Fruit fly (Drosophila melanogaster) whole organism, embryonic: ENCODE results near the gene Gmap.
A peak's percentile ranks its signal among the peaks of the same experiment; 100 is the strongest.

Experiments
- Atf3 ChIP-seq: fragments of 200-800 bp; sonication (Bioruptor generic); optimal IDR thresholded peaks from 3 replicates; lab custom pipeline; 2016; ENCODE audit warnings: missing biosample characterization, missing genetic modification characterization
- B-H2 ChIP-seq: fragments of 200-800 bp; sonication (Bioruptor generic); optimal IDR thresholded peaks from 2 replicates; lab custom pipeline; 2018; ENCODE audit warnings: missing biosample characterization, mild to moderate bottlenecking, missing genetic modification characterization
- Blimp-1 ChIP-seq: fragments of 200-800 bp; sonication (Bioruptor generic); optimal IDR thresholded peaks from 3 replicates; lab custom pipeline; 2018; ENCODE audit warnings: missing biosample characterization, missing genetic modification characterization, mild to moderate bottlenecking, moderate library complexity, missing genetic modification reagents
- CG10321 ChIP-seq: fragments of 200-800 bp; sonication (Bioruptor generic); IDR thresholded peaks from 2 replicates; pipeline ENCODE4 v1.3.6; 2022; ENCODE audit warnings: missing biosample characterization, missing genetic modification characterization
- CG10654 ChIP-seq: fragments of 200-800 bp; sonication (Bioruptor generic); optimal IDR thresholded peaks from 2 replicates; lab custom pipeline; 2016; ENCODE audit warnings: missing biosample characterization, missing genetic modification characterization
- CG11247 ChIP-seq: fragments of 200-800 bp; sonication (Bioruptor generic); IDR thresholded peaks from 2 replicates; pipeline ENCODE4 v1.3.6; 2022; ENCODE audit warnings: missing biosample characterization, missing genetic modification characterization
- CG13123 ChIP-seq: fragments of 200-800 bp; sonication (Bioruptor generic); optimal IDR thresholded peaks from 2 replicates; lab custom pipeline; 2016; ENCODE audit warnings: missing biosample characterization, missing genetic modification characterization
- CG16779 ChIP-seq: fragments of 200-800 bp; sonication (Bioruptor generic); IDR thresholded peaks from 2 replicates; pipeline ENCODE4 v1.3.6; 2022; ENCODE audit warnings: missing biosample characterization, missing genetic modification characterization
- CG17328 ChIP-seq: fragments of 200-800 bp; sonication (Bioruptor generic); IDR thresholded peaks from 2 replicates; pipeline ENCODE4 v1.3.6; 2022; ENCODE audit warnings: missing biosample characterization, missing genetic modification characterization
- CG2678 ChIP-seq: fragments of 200-800 bp; sonication (Bioruptor generic); optimal IDR thresholded peaks from 3 replicates; lab custom pipeline; 2019; ENCODE audit warnings: missing biosample characterization, mild to moderate bottlenecking, missing genetic modification characterization, moderate library complexity
- CG30020 ChIP-seq: fragments of 200-800 bp; optimal IDR thresholded peaks from 2 replicates; lab custom pipeline; 2019; ENCODE audit warnings: missing biosample characterization, mild to moderate bottlenecking, missing genetic modification characterization, moderate library complexity
- CG31388 ChIP-seq: fragments of 200-800 bp; sonication (Bioruptor generic); optimal IDR thresholded peaks from 2 replicates; lab custom pipeline; 2016; ENCODE audit warnings: missing biosample characterization, missing genetic modification characterization
- CG4282 ChIP-seq: fragments of 200-800 bp; sonication (Bioruptor generic); optimal IDR thresholded peaks from 2 replicates; lab custom pipeline; 2016; ENCODE audit warnings: missing biosample characterization, missing genetic modification characterization
- CG4404 ChIP-seq: fragments of 200-800 bp; sonication (Bioruptor generic); IDR thresholded peaks from 2 replicates; pipeline ENCODE4 v1.3.6; 2022; ENCODE audit warnings: missing biosample characterization, missing genetic modification characterization
- CG4617 ChIP-seq: fragments of 200-800 bp; sonication (Bioruptor generic); optimal IDR thresholded peaks from 3 replicates; lab custom pipeline; 2016; ENCODE audit warnings: missing biosample characterization, missing genetic modification characterization, borderline replicate concordance
- CG7556 ChIP-seq: fragments of 200-800 bp; sonication (Bioruptor generic); optimal IDR thresholded peaks from 2 replicates; lab custom pipeline; 2017; ENCODE audit warnings: missing biosample characterization, mild to moderate bottlenecking, missing genetic modification characterization
- CG8765 ChIP-seq: fragments of 200-800 bp; sonication (Bioruptor generic); IDR thresholded peaks from 2 replicates; pipeline ENCODE4 v1.3.6; 2022; ENCODE audit warnings: missing biosample characterization, missing genetic modification characterization
- CG9437 ChIP-seq: fragments of 200-800 bp; sonication (Bioruptor generic); optimal IDR thresholded peaks from 2 replicates; lab custom pipeline; 2018; ENCODE audit warnings: missing biosample characterization, mild to moderate bottlenecking, missing genetic modification characterization
- CrebB ChIP-seq: fragments of 200-800 bp; sonication (Bioruptor generic); optimal IDR thresholded peaks from 3 replicates; lab custom pipeline; 2018; ENCODE audit warnings: missing biosample characterization, mild to moderate bottlenecking, missing genetic modification characterization
- Dfd ChIP-seq, 2 experiments: fragments of >200 bp; optimal IDR thresholded peaks; 2 replicates each; lab custom pipeline; 2017; ENCODE audit warnings: missing biosample characterization in 2 of 2, missing genetic modification characterization in 2 of 2
- Doc3 ChIP-seq: fragments of 200-800 bp; sonication (Bioruptor generic); IDR thresholded peaks from 3 replicates; pipeline ENCODE4 v1.3.6; 2022; ENCODE audit warnings: missing biosample characterization, missing genetic modification characterization; ENCODE audit not compliant: partially characterized antibody
- ERR ChIP-seq: fragments of 200-800 bp; sonication (Bioruptor generic); optimal IDR thresholded peaks from 2 replicates; lab custom pipeline; 2016; ENCODE audit warnings: missing biosample characterization, missing genetic modification characterization
- Gsc ChIP-seq: fragments of 200-800 bp; sonication (Bioruptor generic); IDR thresholded peaks from 2 replicates; pipeline ENCODE4 v1.3.6; 2022; ENCODE audit warnings: missing biosample characterization, missing genetic modification characterization
- Gug ChIP-seq: fragments of 200-800 bp; sonication (Bioruptor generic); IDR thresholded peaks from 4 replicates; pipeline ENCODE4 v1.3.6; 2022; ENCODE audit warnings: missing biosample characterization, missing genetic modification characterization
- Kr ChIP-seq: fragments of 200-800 bp; sonication (Bioruptor generic); optimal IDR thresholded peaks from 2 replicates; lab custom pipeline; 2017; ENCODE audit warnings: missing biosample characterization, mild to moderate bottlenecking, missing genetic modification characterization
- Mes4 ChIP-seq: fragments of 200-800 bp; sonication (Bioruptor generic); optimal IDR thresholded peaks from 2 replicates; lab custom pipeline; 2016; ENCODE audit warnings: missing biosample characterization, missing genetic modification characterization
- Myb ChIP-seq: fragments of 200-800 bp; sonication (Bioruptor generic); optimal IDR thresholded peaks from 2 replicates; lab custom pipeline; 2016; ENCODE audit warnings: missing biosample characterization, missing genetic modification characterization
- NC2β ChIP-seq: fragments of 200-800 bp; sonication (Bioruptor generic); optimal IDR thresholded peaks from 2 replicates; lab custom pipeline; 2016; ENCODE audit warnings: missing biosample characterization, missing genetic modification characterization
- NFAT ChIP-seq: fragments of 200-800 bp; sonication (Bioruptor generic); IDR thresholded peaks from 2 replicates; pipeline ENCODE4 v1.3.6; 2022; ENCODE audit warnings: missing biosample characterization, missing genetic modification characterization
- Nf-YB ChIP-seq: fragments of 200-800 bp; sonication (Bioruptor generic); optimal IDR thresholded peaks from 3 replicates; lab custom pipeline; 2019; ENCODE audit warnings: missing biosample characterization, mild to moderate bottlenecking, missing genetic modification characterization, moderate library complexity
- Optix ChIP-seq: fragments of 200-800 bp; sonication (Bioruptor generic); IDR thresholded peaks from 3 replicates; pipeline ENCODE4 v1.3.6; 2022; ENCODE audit warnings: missing biosample characterization, missing genetic modification characterization
- PHDP ChIP-seq: fragments of 200-800 bp; sonication (Bioruptor generic); optimal IDR thresholded peaks from 3 replicates; lab custom pipeline; 2018; ENCODE audit warnings: missing biosample characterization, mild to moderate bottlenecking, missing genetic modification characterization, moderate library complexity
- Scr ChIP-seq: fragments of 200-800 bp; sonication (Bioruptor generic); IDR thresholded peaks from 2 replicates; pipeline ENCODE4 v1.3.6; 2022; ENCODE audit warnings: missing biosample characterization, missing genetic modification characterization; ENCODE audit not compliant: partially characterized antibody
- ato ChIP-seq: fragments of 200-800 bp; sonication (Bioruptor generic); IDR thresholded peaks from 2 replicates; pipeline ENCODE4 v1.3.6; 2022; ENCODE audit warnings: missing biosample characterization, missing genetic modification characterization; ENCODE audit not compliant: partially characterized antibody
- az2 ChIP-seq: fragments of 200-800 bp; sonication (Bioruptor generic); optimal IDR thresholded peaks from 3 replicates; lab custom pipeline; 2016; ENCODE audit warnings: missing biosample characterization, missing genetic modification characterization
- cad ChIP-seq: fragments of >200 bp; optimal IDR thresholded peaks from 2 replicates; lab custom pipeline; 2017; ENCODE audit warnings: missing biosample characterization, missing genetic modification characterization
- cg ChIP-seq: fragments of 200-800 bp; sonication (Bioruptor generic); optimal IDR thresholded peaks from 3 replicates; lab custom pipeline; 2019; ENCODE audit warnings: missing biosample characterization, mild to moderate bottlenecking, missing genetic modification characterization, moderate library complexity
- chif ChIP-seq, 2 experiments: fragments of 200-800 bp; sonication (Bioruptor generic); optimal IDR thresholded peaks; 3 replicates each; lab custom pipeline; 2016; ENCODE audit warnings: missing biosample characterization in 2 of 2, missing genetic modification characterization in 2 of 2
- chn ChIP-seq: fragments of 200-800 bp; sonication (Bioruptor generic); optimal IDR thresholded peaks from 2 replicates; lab custom pipeline; 2016; ENCODE audit warnings: missing biosample characterization, missing genetic modification characterization
- croc ChIP-seq: fragments of 200-800 bp; sonication (Bioruptor generic); conservative IDR thresholded peaks from 3 replicates; pipeline ENCODE4 v1.3.6; 2022; ENCODE audit warnings: missing biosample characterization, missing genetic modification characterization
- emc ChIP-seq: fragments of 200-800 bp; sonication (Bioruptor generic); optimal IDR thresholded peaks from 2 replicates; lab custom pipeline; 2016; ENCODE audit warnings: missing biosample characterization, missing genetic modification characterization
- ind ChIP-seq: fragments of 200-800 bp; sonication (Bioruptor generic); optimal IDR thresholded peaks from 3 replicates; lab custom pipeline; 2016; ENCODE audit warnings: missing biosample characterization, missing genetic modification characterization
- org-1 ChIP-seq: fragments of 200-800 bp; sonication (Bioruptor generic); optimal IDR thresholded peaks from 2 replicates; lab custom pipeline; 2017; ENCODE audit warnings: missing biosample characterization, missing genetic modification characterization
- pb ChIP-seq: fragments of 200-800 bp; sonication (Bioruptor generic); optimal IDR thresholded peaks from 3 replicates; lab custom pipeline; 2016; ENCODE audit warnings: missing biosample characterization, missing genetic modification characterization
- scrt ChIP-seq: fragments of 200-800 bp; sonication (Bioruptor generic); optimal IDR thresholded peaks from 2 replicates; lab custom pipeline; 2018; ENCODE audit warnings: missing biosample characterization, mild to moderate bottlenecking, missing genetic modification characterization, moderate library complexity
- shn ChIP-seq: fragments of 200-800 bp; sonication (Bioruptor generic); optimal IDR thresholded peaks from 3 replicates; lab custom pipeline; 2016; ENCODE audit warnings: missing biosample characterization, missing genetic modification characterization
- sqz ChIP-seq: fragments of 200-800 bp; sonication (Bioruptor generic); optimal IDR thresholded peaks from 3 replicates; lab custom pipeline; 2018; ENCODE audit warnings: missing biosample characterization, mild to moderate bottlenecking, missing genetic modification characterization
- sr ChIP-seq: fragments of 200-800 bp; sonication (Bioruptor generic); IDR thresholded peaks from 3 replicates; pipeline ENCODE4 v1.3.6; 2022; ENCODE audit warnings: missing biosample characterization, missing genetic modification characterization
- stc ChIP-seq: fragments of 200-800 bp; sonication (Bioruptor generic); IDR thresholded peaks from 2 replicates; pipeline ENCODE4 v1.3.6; 2022; ENCODE audit warnings: missing biosample characterization, missing genetic modification characterization
- tll ChIP-seq, 2 experiments: fragments of 200-800 bp in 1 of 2; fragments of >200 bp in 1 of 2; sonication (Bioruptor generic) in 1 of 2; optimal IDR thresholded peaks; 2 replicates each; lab custom pipeline; 2017 to 2019; ENCODE audit warnings: missing biosample characterization in 2 of 2, missing genetic modification characterization in 2 of 2, mild to moderate bottlenecking in 1 of 2, moderate library complexity in 1 of 2
- wek ChIP-seq: fragments of 200-800 bp; sonication (Bioruptor generic); optimal IDR thresholded peaks from 3 replicates; lab custom pipeline; 2018; ENCODE audit warnings: missing biosample characterization, mild to moderate bottlenecking, missing genetic modification characterization, moderate library complexity

Gmap gene

DNA sequence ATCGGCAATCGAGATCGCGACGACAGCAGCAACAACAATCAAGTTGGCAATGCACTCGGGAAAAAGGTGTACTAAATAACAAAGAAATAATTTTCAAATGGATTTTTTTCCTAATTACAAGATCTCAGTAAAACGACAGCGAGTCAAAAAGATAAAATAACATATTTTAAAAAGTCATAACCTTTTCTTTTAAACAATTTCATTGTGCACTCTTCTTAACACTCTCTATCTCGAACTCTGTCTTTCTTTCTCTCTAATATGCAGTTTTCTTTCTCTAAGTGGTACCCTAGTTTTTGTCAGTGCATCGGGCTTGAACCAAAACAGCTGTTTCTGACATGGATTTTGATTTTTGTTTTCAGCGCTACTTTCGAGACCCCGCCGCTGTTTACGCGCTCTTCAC lies 62.3 kb downstream of the Gmap start (continued):
- no peak for TF ChIP-seq tll (GFP tag; optimal IDR thresholded peaks at IDR 0.05; lab: Kevin White, UChicago)
- peak; percentile 67; the same call in 1 of the 2 replicates for TF ChIP-seq stc
- TF ChIP-seq CG13123 (GFP tag; lab: Kevin White, UChicago), result peak; percentile 12
- no peak for TF ChIP-seq Scr (GFP tag; lab: Robert Waterston, UW)
- peak; percentile 47 for TF ChIP-seq CG10654 (GFP tag; lab: Kevin White, UChicago)
- peak; percentile 6 for TF ChIP-seq ERR (GFP tag; lab: Kevin White, UChicago)
- TF ChIP-seq croc, result peak; percentile 50
- TF ChIP-seq chif (GFP tag; optimal IDR thresholded peaks at IDR 0.05; lab: Kevin White, UChicago), result peak; percentile 62 to 78
- TF ChIP-seq Optix (GFP tag; lab: Robert Waterston, UW), result no peak
- peak; percentile 70 for TF ChIP-seq ind (GFP tag; lab: Kevin White, UChicago)
- peak; percentile 56 for TF ChIP-seq NC2β (GFP tag; lab: Kevin White, UChicago)
- TF ChIP-seq emc (GFP tag; lab: Kevin White, UChicago), result peak; percentile 67
- TF ChIP-seq CG4282, result peak; percentile 12
- no peak for TF ChIP-seq B-H2 (GFP tag; lab: Kevin White, UChicago)
- peak; percentile 57 for TF ChIP-seq az2 (GFP tag; lab: Kevin White, UChicago)
- no peak for TF ChIP-seq Kr (GFP tag; lab: Kevin White, UChicago)
- TF ChIP-seq CG16779 (GFP tag; lab: Robert Waterston, UW), result 0 out of 2 replicates have a peak, but pooled peaks have one; percentile 52
- TF ChIP-seq CG7556 (GFP tag; lab: Kevin White, UChicago), result peak; percentile 79
- TF ChIP-seq wek (GFP tag; lab: Kevin White, UChicago), result peak; percentile 20
- TF ChIP-seq sqz (GFP tag; lab: Kevin White, UChicago), result peak; percentile 48
- TF ChIP-seq Doc3 (GFP tag; lab: Robert Waterston, UW), result no peak
- TF ChIP-seq chn (GFP tag; lab: Kevin White, UChicago), result peak; percentile 30
- TF ChIP-seq pb (GFP tag; lab: Kevin White, UChicago), result peak; percentile 57
- peak; percentile 89 for TF ChIP-seq CG2678 (tag; lab: Kevin White, UChicago)
- peak; percentile 23 for TF ChIP-seq CG31388
- TF ChIP-seq CG10321 (GFP tag; lab: Robert Waterston, UW), result no peak
- TF ChIP-seq org-1 (GFP tag; lab: Kevin White, UChicago), result peak; percentile 64
- peak; percentile 59 for TF ChIP-seq scrt (GFP tag; lab: Kevin White, UChicago)
- TF ChIP-seq NFAT (GFP tag; lab: Robert Waterston, UW), result peak; percentile 29; the same call in 1 of the 2 replicates
- TF ChIP-seq PHDP (tag; lab: Kevin White, UChicago), result peak; percentile 82
- TF ChIP-seq Myb (GFP tag; lab: Kevin White, UChicago), result peak; percentile 48
- TF ChIP-seq CG4404 (GFP tag; lab: Robert Waterston, UW), result peak; percentile 32; the same call in 1 of the 2 replicates
- TF ChIP-seq CrebB, result peak; percentile 49
- no peak for TF ChIP-seq sr (GFP tag; lab: Robert Waterston, UW)
- TF ChIP-seq Gug, result peak; percentile 55; the same call in 3 of the 4 replicates
- peak; percentile 66; the same call in 1 of the 2 replicates for TF ChIP-seq CG11247 (GFP tag; lab: Robert Waterston, UW)
- no peak for TF ChIP-seq CG8765 (GFP tag; lab: Robert Waterston, UW)
- TF ChIP-seq ato (GFP tag; lab: Robert Waterston, UW), result no peak
- TF ChIP-seq Mes4 (GFP tag; lab: Kevin White, UChicago), result peak; percentile 50
- peak; percentile 67 for TF ChIP-seq Blimp-1 (GFP tag; lab: Kevin White, UChicago)
- peak in 1 of 2 experiments; percentile 78 for TF ChIP-seq Dfd (GFP tag; optimal IDR thresholded peaks at IDR 0.05; lab: Kevin White, UChicago)
- TF ChIP-seq CG30020 (tag; lab: Kevin White, UChicago), result peak; percentile 26
- TF ChIP-seq CG17328 (GFP tag; lab: Robert Waterston, UW), result 0 out of 2 replicates have a peak, but pooled peaks have one; percentile 45
- no peak for TF ChIP-seq Gsc
- peak; percentile 58 for TF ChIP-seq CG9437 (GFP tag; lab: Kevin White, UChicago)
- peak; percentile 42 for TF ChIP-seq Nf-YB (GFP tag; lab: Kevin White, UChicago)
- TF ChIP-seq cg, result no peak
- TF ChIP-seq shn (GFP tag; lab: Kevin White, UChicago), result peak; percentile 65
- no peak for TF ChIP-seq CG4617 (GFP tag; lab: Kevin White, UChicago)
- peak; percentile 12 for TF ChIP-seq Atf3 (GFP tag; lab: Kevin White, UChicago)
- no peak for TF ChIP-seq cad (GFP tag; lab: Kevin White, UChicago)
